Worm (Caenorhabditis elegans) whole organism, L4 larva: ENCODE measurements around the gene F59A6.11.

Experiments used
- ZK546.5 ChIP-seq, 2 experiments: sonication (generic microtip); optimal IDR thresholded peaks; 2 replicates each; lab custom pipeline; 2017; ENCODE audit warnings: missing biosample characterization in 2 of 2, missing genetic modification characterization in 2 of 2
- aha-1 ChIP-seq: fragments of 150-350 bp; peaks from one replicate; lab custom pipeline; 2014; ENCODE audit warnings: missing biosample characterization, missing genetic modification characterization
- ama-1 ChIP-seq: fragments of 150-350 bp; optimal IDR thresholded peaks from 2 replicates; lab custom pipeline; 2014; ENCODE audit warnings: inconsistent platforms, mixed read lengths
- ceh-20 ChIP-seq: fragments of 200-800 bp; sonication (Bioruptor generic); IDR thresholded peaks from 2 replicates; pipeline ENCODE4 v1.3.6; 2022; ENCODE audit warnings: missing genetic modification reagents, missing genetic modification characterization, missing compliant biosample characterization
- ceh-28 ChIP-seq: fragments of 150-350 bp; optimal IDR thresholded peaks from 2 replicates; lab custom pipeline; 2014; ENCODE audit warnings: missing biosample characterization, missing genetic modification reagents, missing genetic modification characterization
- ceh-44 ChIP-seq: fragments of 200-800 bp; sonication (Bioruptor generic); IDR thresholded peaks from 2 replicates; pipeline ENCODE4 v1.3.6; 2022; ENCODE audit warnings: missing genetic modification reagents, missing genetic modification characterization, missing compliant biosample characterization
- ceh-62 ChIP-seq: sonication (generic microtip); optimal IDR thresholded peaks from 2 replicates; lab custom pipeline; 2017; ENCODE audit warnings: missing biosample characterization, missing genetic modification characterization
- ceh-82 ChIP-seq: sonication (generic microtip); optimal IDR thresholded peaks from 2 replicates; lab custom pipeline; 2017; ENCODE audit warnings: missing biosample characterization, missing genetic modification characterization
- cey-2 ChIP-seq: sonication (generic microtip); optimal IDR thresholded peaks from 3 replicates; lab custom pipeline; 2017; ENCODE audit warnings: missing genetic modification characterization, mild to moderate bottlenecking, missing compliant biosample characterization, antibody characterized with exemption, borderline replicate concordance; ENCODE audit not compliant: insufficient read depth
- daf-16 ChIP-seq, 3 experiments: sonication (generic microtip); optimal IDR thresholded peaks; 2 replicates each; lab custom pipeline; 2016 to 2017; ENCODE audit warnings: missing genetic modification characterization in 3 of 3, missing genetic modification reagents in 3 of 3, mild to moderate bottlenecking in 2 of 3, missing compliant biosample characterization in 2 of 3, missing biosample characterization in 1 of 3, moderate library complexity in 1 of 3
- duxl-1 ChIP-seq: sonication (generic microtip); optimal IDR thresholded peaks from 2 replicates; lab custom pipeline; 2016; ENCODE audit warnings: mild to moderate bottlenecking, missing genetic modification characterization, moderate library complexity, missing compliant biosample characterization; ENCODE audit not compliant: poor library complexity
- dve-1 ChIP-seq: sonication (generic microtip); optimal IDR thresholded peaks from 2 replicates; lab custom pipeline; 2017; ENCODE audit warnings: antibody characterized with exemption, mild to moderate bottlenecking, missing genetic modification characterization, missing compliant biosample characterization; ENCODE audit not compliant: insufficient read depth
- hif-1 ChIP-seq, 2 experiments: sonication (generic microtip); optimal IDR thresholded peaks; 2 replicates each; lab custom pipeline; 2016 to 2017; ENCODE audit warnings: missing compliant biosample characterization in 2 of 2, missing genetic modification characterization in 2 of 2, missing genetic modification reagents in 2 of 2, missing genotype in 2 of 2, mild to moderate bottlenecking in 1 of 2
- hlh-11 ChIP-seq: fragments of 200-800 bp; sonication (Bioruptor generic); optimal IDR thresholded peaks from 2 replicates; lab custom pipeline; 2018; ENCODE audit warnings: mild to moderate bottlenecking, missing genetic modification characterization, missing compliant biosample characterization
- hmg-1.1 ChIP-seq: fragments of 200-800 bp; sonication (Bioruptor generic); IDR thresholded peaks from 2 replicates; pipeline ENCODE4 v1.3.6; 2022; ENCODE audit warnings: missing genetic modification reagents, missing genetic modification characterization, missing compliant biosample characterization
- jun-1 ChIP-seq: fragments of 150-350 bp; optimal IDR thresholded peaks from 2 replicates; lab custom pipeline; 2014; ENCODE audit warnings: missing biosample characterization, missing genetic modification reagents, missing genetic modification characterization
- lim-7 ChIP-seq: fragments of 200-800 bp; sonication (Bioruptor generic); IDR thresholded peaks from 2 replicates; pipeline ENCODE4 v1.3.6; 2022; ENCODE audit warnings: missing genetic modification characterization, missing compliant biosample characterization
- lin-39 ChIP-seq: fragments of 150-350 bp; optimal IDR thresholded peaks from 2 replicates; lab custom pipeline; 2014; ENCODE audit warnings: missing biosample characterization, missing genetic modification reagents, missing genetic modification characterization
- madf-5 ChIP-seq, 2 experiments: fragments of 200-800 bp; sonication (Bioruptor generic); IDR thresholded peaks; 2 replicates each; pipeline ENCODE4 v1.3.6; 2022; ENCODE audit warnings: missing compliant biosample characterization in 2 of 2, missing genetic modification characterization in 2 of 2
- madf-9 ChIP-seq: fragments of 200-800 bp; sonication (Bioruptor generic); conservative IDR thresholded peaks from 2 replicates; pipeline ENCODE4 v1.3.6; 2022; ENCODE audit warnings: missing genetic modification reagents, missing genetic modification characterization, missing compliant biosample characterization
- mep-1 ChIP-seq: fragments of 150-350 bp; sonication (generic microtip); optimal IDR thresholded peaks from 3 replicates; lab custom pipeline; 2014; ENCODE audit warnings: missing biosample characterization, missing genetic modification characterization
- mes-2 ChIP-seq: sonication (generic microtip); optimal IDR thresholded peaks from 2 replicates; lab custom pipeline; 2016; ENCODE audit warnings: missing genotype, mild to moderate bottlenecking, missing genetic modification characterization, missing compliant biosample characterization; ENCODE audit not compliant: poor library complexity, severe bottlenecking
- mxl-2 ChIP-seq: fragments of 200-800 bp; sonication (Bioruptor generic); conservative IDR thresholded peaks from 2 replicates; pipeline ENCODE4 v1.3.6; 2022; ENCODE audit warnings: missing genetic modification reagents, missing genetic modification characterization, missing compliant biosample characterization
- nhr-102 ChIP-seq: sonication (generic microtip); optimal IDR thresholded peaks from 2 replicates; lab custom pipeline; 2016; ENCODE audit warnings: mild to moderate bottlenecking, missing genetic modification characterization, moderate library complexity, missing compliant biosample characterization
- nhr-237 ChIP-seq: sonication (generic microtip); optimal IDR thresholded peaks from 2 replicates; lab custom pipeline; 2017; ENCODE audit warnings: missing biosample characterization, missing genetic modification characterization
- nhr-25 ChIP-seq: sonication (generic microtip); optimal IDR thresholded peaks from 2 replicates; lab custom pipeline; 2017; ENCODE audit warnings: missing genetic modification characterization, mild to moderate bottlenecking, missing compliant biosample characterization, antibody characterized with exemption, moderate library complexity, borderline replicate concordance; ENCODE audit not compliant: insufficient read depth
- pha-4 ChIP-seq, 2 experiments: fragments of 150-350 bp in 1 of 2; fragments of 200-800 bp in 1 of 2; sonication (Bioruptor generic) in 1 of 2; IDR thresholded peaks in 1 of 2; optimal IDR thresholded peaks in 1 of 2; 2 replicates each; pipeline versions ENCODE4 v1.3.6 to Lab custom; 2014 to 2022; ENCODE audit warnings: missing genetic modification characterization in 2 of 2, missing genetic modification reagents in 2 of 2, missing biosample characterization in 1 of 2, missing compliant biosample characterization in 1 of 2
- php-3 ChIP-seq: fragments of 200-800 bp; sonication (Bioruptor generic); IDR thresholded peaks from 2 replicates; pipeline ENCODE4 v1.3.6; 2022; ENCODE audit warnings: missing genetic modification reagents, missing genetic modification characterization, missing compliant biosample characterization
- pqm-1 ChIP-seq: sonication (generic microtip); optimal IDR thresholded peaks from 2 replicates; lab custom pipeline; 2017; ENCODE audit warnings: missing biosample characterization, missing genetic modification characterization
- rbr-2 ChIP-seq: sonication (generic microtip); optimal IDR thresholded peaks from 2 replicates; lab custom pipeline; 2016; ENCODE audit warnings: missing genotype, missing genetic modification characterization, missing compliant biosample characterization
- sdz-12 ChIP-seq: fragments of 200-800 bp; sonication (Bioruptor generic); optimal IDR thresholded peaks from 2 replicates; lab custom pipeline; 2018; ENCODE audit warnings: mild to moderate bottlenecking, missing genetic modification characterization, missing compliant biosample characterization
- snpc-4 ChIP-seq: fragments of 150-350 bp; optimal IDR thresholded peaks from 2 replicates; lab custom pipeline; 2014; ENCODE audit warnings: missing biosample characterization, missing genetic modification characterization
- tag-97 ChIP-seq: fragments of 200-800 bp; sonication (Bioruptor generic); IDR thresholded peaks from 2 replicates; pipeline ENCODE4 v1.3.6; 2022; ENCODE audit warnings: missing genetic modification characterization, missing compliant biosample characterization
- unc-130 ChIP-seq: sonication (generic microtip); optimal IDR thresholded peaks from 2 replicates; lab custom pipeline; 2016; ENCODE audit warnings: missing genetic modification reagents, missing genetic modification characterization, missing compliant biosample characterization
- ztf-11 ChIP-seq: fragments of 150-350 bp; optimal IDR thresholded peaks from 2 replicates; lab custom pipeline; 2014; ENCODE audit warnings: missing biosample characterization, missing genetic modification characterization
- ztf-7 ChIP-seq: fragments of 150-350 bp; optimal IDR thresholded peaks from 2 replicates; lab custom pipeline; 2014; ENCODE audit warnings: missing biosample characterization, missing genetic modification characterization

The F59A6.11 gene

DNA sequence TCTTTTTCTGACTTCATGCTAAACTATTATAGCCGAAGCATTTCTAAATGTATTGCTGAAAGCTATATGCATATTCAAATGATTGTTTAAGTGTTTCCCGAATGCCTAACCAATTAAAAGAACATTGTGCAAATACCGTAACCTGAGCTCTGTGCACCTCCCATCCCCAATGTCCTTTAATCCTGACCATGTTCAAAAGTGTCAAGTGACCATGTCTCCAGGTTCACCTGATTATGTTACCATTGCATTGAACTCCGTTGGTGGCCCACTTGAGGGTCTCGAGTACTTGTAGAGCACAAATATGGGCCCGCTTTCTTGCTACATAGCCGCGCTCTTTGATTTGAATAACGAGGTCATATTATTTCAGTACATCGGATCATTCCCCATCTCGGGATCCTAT is 23.2 kb downstream of the F59A6.11 start:
- TF ChIP-seq pha-4 (GFP tag; IDR thresholded peaks at IDR 0.05; lab: Robert Waterston, UW) (no peak), pha-4 (tag; optimal IDR thresholded peaks at IDR 0.05; lab: Kevin White, UChicago) (no peak), rbr-2 (tag; lab: Kevin White, UChicago) (no peak), tag-97 (GFP tag; lab: Robert Waterston, UW) (no peak), mep-1 (no peak), unc-130 (no peak), mxl-2 (GFP tag; lab: Robert Waterston, UW) (no peak), ztf-7 (tag; lab: Kevin White, UChicago) (no peak), cey-2 (tag; lab: Kevin White, UChicago) (no peak), ztf-11 (tag; lab: Kevin White, UChicago) (no peak), ama-1 (no peak), hif-1 (tag; optimal IDR thresholded peaks at IDR 0.05; lab: Kevin White, UChicago) (no peak), nhr-25 (tag; lab: Kevin White, UChicago) (no peak), duxl-1 (no peak), ZK546.5 (tag; optimal IDR thresholded peaks at IDR 0.05; lab: Kevin White, UChicago) (no peak), ceh-62 (tag; lab: Kevin White, UChicago) (no peak), aha-1 (tag; lab: Kevin White, UChicago) (no peak), php-3 (no peak), ceh-28 (tag; lab: Kevin White, UChicago) (no peak), madf-9 (no peak)

DNA sequence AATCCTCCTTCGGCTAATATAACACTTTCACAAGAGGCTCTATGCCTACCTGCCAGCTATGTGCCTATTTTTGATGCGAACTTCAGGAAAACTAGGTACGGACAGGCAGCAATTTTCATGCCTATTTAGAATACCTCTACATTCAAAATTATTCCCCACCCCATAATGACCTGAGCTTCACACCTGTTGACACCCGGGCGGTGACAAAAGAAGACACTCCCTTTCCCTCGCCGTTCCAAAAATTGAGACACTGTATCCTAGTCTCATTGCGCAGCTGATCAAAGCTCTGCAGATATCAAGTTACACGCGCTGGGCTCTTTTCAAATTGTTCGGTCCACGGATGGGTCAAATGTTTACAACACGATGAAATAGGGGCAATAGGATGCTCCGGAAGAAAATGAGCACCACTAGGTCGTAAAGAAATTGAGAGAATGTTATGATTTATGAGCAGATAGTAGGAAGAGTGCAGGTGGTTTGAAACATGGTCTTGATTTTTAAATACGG is 24.1 kb downstream of the F59A6.11 start:
- TF ChIP-seq dve-1 (no peak), aha-1 (tag; lab: Kevin White, UChicago) (peak; percentile 86), cey-2 (tag; lab: Kevin White, UChicago) (no peak), ceh-82 (tag; lab: Kevin White, UChicago) (no peak)
- TF ChIP-seq, all 104 proteins: peak for 1

DNA sequence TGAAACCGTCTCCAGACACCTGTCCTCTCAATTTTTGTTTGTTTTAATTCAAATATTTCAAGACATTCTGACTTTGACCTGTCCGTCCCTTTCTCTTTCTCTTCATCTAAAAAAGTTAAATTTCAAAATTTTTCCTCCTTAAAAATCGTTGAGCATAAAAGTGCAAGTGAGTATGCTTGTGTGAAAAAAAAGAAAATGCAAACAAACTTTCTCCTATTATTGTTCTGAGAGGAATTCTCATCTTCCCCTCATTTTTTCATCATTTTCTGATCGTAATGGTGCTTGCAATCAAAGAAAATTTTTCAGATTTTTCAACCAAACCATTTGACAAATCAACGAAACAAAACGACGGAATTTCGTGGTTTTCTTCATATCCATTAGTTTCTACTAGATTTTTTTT is 29.7 kb downstream of the F59A6.11 start, which contains the start of gene shc-2:
Gene shc-2, plus strand, starts transcription at position 301 of the 400 bp plus-strand sequence.
- TF ChIP-seq ceh-20 (GFP tag; lab: Robert Waterston, UW) (no peak), sdz-12 (no peak), nhr-237 (tag; lab: Kevin White, UChicago) (no peak), madf-5 (GFP tag; IDR thresholded peaks at IDR 0.05; lab: Robert Waterston, UW) (no peak), snpc-4 (tag; lab: Kevin White, UChicago) (no peak), nhr-102 (tag; lab: Kevin White, UChicago) (no peak)

DNA sequence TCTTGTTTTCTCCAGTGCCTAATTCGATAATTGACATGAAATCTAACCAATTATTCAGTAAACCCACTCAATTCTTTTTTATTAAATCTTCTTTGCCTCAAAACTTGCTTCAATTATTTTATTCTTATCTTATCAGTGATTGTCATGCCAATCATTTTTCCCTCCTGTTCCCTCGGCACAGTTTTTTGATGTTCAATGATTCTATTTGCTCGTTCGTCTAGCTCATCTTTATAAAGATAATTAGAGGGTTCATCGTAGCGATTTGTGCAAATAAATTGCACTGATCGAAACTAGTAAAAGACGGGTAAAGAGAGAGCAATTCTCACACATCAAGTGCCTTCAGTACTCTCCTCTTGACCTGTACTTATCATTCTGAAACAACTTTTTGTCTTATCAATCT is 30.9 kb downstream of the F59A6.11 start:
- no peak for TF ChIP-seq aha-1 (tag; lab: Kevin White, UChicago)
- TF ChIP-seq lim-7: no peak
- TF ChIP-seq pqm-1 (tag; lab: Kevin White, UChicago): peak; percentile 68
- TF ChIP-seq jun-1 (tag; lab: Kevin White, UChicago): no peak
- TF ChIP-seq mep-1: no peak
- no peak for TF ChIP-seq ceh-44 (GFP tag; lab: Robert Waterston, UW)
- TF ChIP-seq hlh-11 (tag; lab: Kevin White, UChicago): peak; percentile 20
- TF ChIP-seq hmg-1.1 (GFP tag; lab: Robert Waterston, UW): no peak
- no peak for TF ChIP-seq mes-2 (tag; lab: Kevin White, UChicago)
- TF ChIP-seq lin-39 (tag; lab: Kevin White, UChicago): no peak
- no peak for TF ChIP-seq daf-16 (GFP tag; optimal IDR thresholded peaks at IDR 0.05; lab: Kevin White, UChicago)
- no peak for TF ChIP-seq daf-16 (tag; optimal IDR thresholded peaks at IDR 0.05; lab: Kevin White, UChicago)
- TF ChIP-seq ceh-20 (GFP tag; lab: Robert Waterston, UW): no peak
